Worm (Caenorhabditis elegans) whole organism, early embryonic: ENCODE results near the gene deg-1.

Source experiments
- B0310.2 ChIP-seq: sonication (generic microtip); optimal IDR thresholded peaks from 2 replicates; lab custom pipeline; 2016; ENCODE audit warnings: mild to moderate bottlenecking, missing genetic modification characterization, missing compliant biosample characterization
- ama-1 ChIP-seq: fragments of 150-350 bp; optimal IDR thresholded peaks from 2 replicates; lab custom pipeline; 2014
- ceh-36 ChIP-seq: sonication (generic microtip); optimal IDR thresholded peaks from 2 replicates; lab custom pipeline; 2016; ENCODE audit warnings: missing genetic modification characterization, inconsistent platforms, missing compliant biosample characterization
- flt-1 ChIP-seq: fragments of 200-800 bp; sonication (Bioruptor generic); IDR thresholded peaks from 2 replicates; pipeline ENCODE4 v1.3.6; 2022; ENCODE audit warnings: missing genetic modification characterization, missing compliant biosample characterization
- hnd-1 ChIP-seq: sonication (generic microtip); optimal IDR thresholded peaks from 2 replicates; lab custom pipeline; 2016; ENCODE audit warnings: missing genetic modification characterization, missing compliant biosample characterization
- pes-1 ChIP-seq: fragments of 200-800 bp; sonication (Bioruptor generic); IDR thresholded peaks from 2 replicates; pipeline ENCODE4 v1.3.6; 2022; ENCODE audit warnings: missing genetic modification reagents, missing genetic modification characterization, missing compliant biosample characterization
- sea-1 ChIP-seq: fragments of 200-800 bp; sonication (Bioruptor generic); conservative IDR thresholded peaks from 2 replicates; pipeline ENCODE4 v1.3.6; 2022; ENCODE audit warnings: missing genetic modification characterization, missing compliant biosample characterization
- tbx-11 ChIP-seq: fragments of 200-800 bp; sonication (Bioruptor generic); IDR thresholded peaks from 2 replicates; pipeline ENCODE4 v1.3.6; 2022; ENCODE audit warnings: missing genetic modification characterization, missing compliant biosample characterization
- tbx-37 ChIP-seq: fragments of 200-800 bp; sonication (Bioruptor generic); conservative IDR thresholded peaks from 2 replicates; pipeline ENCODE4 v1.3.6; 2022; ENCODE audit warnings: missing genetic modification reagents, missing genetic modification characterization, missing compliant biosample characterization
- tra-4 ChIP-seq: sonication (generic microtip); optimal IDR thresholded peaks from 2 replicates; lab custom pipeline; 2017; ENCODE audit warnings: missing genetic modification characterization, missing compliant biosample characterization

DNA sequence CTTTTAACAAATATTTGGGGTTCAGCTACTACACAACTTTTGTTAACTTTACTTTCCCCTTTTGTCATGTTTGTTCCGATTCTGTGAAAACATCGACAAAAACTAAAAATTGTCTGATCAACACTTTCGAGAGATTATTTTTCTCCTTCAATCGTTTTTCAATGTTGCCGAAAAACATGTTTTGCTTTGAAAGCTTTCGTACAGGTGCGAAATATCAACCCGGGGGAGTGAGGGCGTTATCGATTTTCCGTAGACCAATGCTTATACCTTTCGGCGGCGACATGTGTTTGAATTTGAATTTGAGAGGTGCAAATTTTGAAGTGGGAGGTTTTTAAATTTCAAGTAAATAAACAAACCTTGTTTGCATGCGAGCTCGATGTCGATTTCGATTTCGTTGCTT is 55.5 kb downstream of the deg-1 start:
- TF ChIP-seq ama-1 (no peak), tbx-11 (GFP tag; lab: Robert Waterston, UW) (no peak), pes-1 (GFP tag; lab: Robert Waterston, UW) (no peak), tra-4 (tag; lab: Kevin White, UChicago) (no peak), ceh-36 (tag; lab: Kevin White, UChicago) (no peak), tbx-37 (GFP tag; lab: Robert Waterston, UW) (no peak), B0310.2 (tag; lab: Kevin White, UChicago) (no peak), hnd-1 (tag; lab: Kevin White, UChicago) (no peak), flt-1 (GFP tag; lab: Robert Waterston, UW) (no peak), sea-1 (no peak)
